Fruit fly (Drosophila melanogaster): ENCODE measurements around the gene hng3.

hng3 gene

dm6 chr3L:785726-786351, 30.6 kb upstream of the hng3 start (continued):
- TF ChIP-seq CG15011 (GFP tag; optimal IDR thresholded peaks at IDR 0.05) (no peak), Myb (GFP tag; optimal IDR thresholded peaks at IDR 0.05) (no peak), ab (GFP tag; optimal IDR thresholded peaks at IDR 0.05) (no peak), CG8281 (tag; optimal IDR thresholded peaks at IDR 0.05) (no peak), CG2712 (tag; optimal IDR thresholded peaks at IDR 0.05) (peak; percentile 8), Nf-YB (GFP tag; optimal IDR thresholded peaks at IDR 0.05) (no peak), CG10366 (GFP tag; IDR thresholded peaks at IDR 0.05) (no peak), HLH4C (GFP tag; IDR thresholded peaks at IDR 0.05; ENCODE audit: partially characterized antibody) (no peak), stc (GFP tag; IDR thresholded peaks at IDR 0.05) (no peak), fd3F (GFP tag; optimal IDR thresholded peaks at IDR 0.05) (no peak), pita (GFP tag; optimal IDR thresholded peaks at IDR 0.05) (no peak), Gug (GFP tag; IDR thresholded peaks at IDR 0.05) (no peak), Gsc (GFP tag; IDR thresholded peaks at IDR 0.05) (no peak), CG14667 (GFP tag; IDR thresholded peaks at IDR 0.05) (no peak), bbx (GFP tag; IDR thresholded peaks at IDR 0.05; ENCODE audit: partially characterized antibody) (no peak), sens (GFP tag) (peak; percentile 24), Oli (tag; optimal IDR thresholded peaks at IDR 0.05) (peak; percentile 37), CG7839 (tag; optimal IDR thresholded peaks at IDR 0.05) (peak; percentile 41), CG17802 (tag; optimal IDR thresholded peaks at IDR 0.05) (no peak), CG14014 (GFP tag; IDR thresholded peaks at IDR 0.05) (no peak), CG17361 (GFP tag; IDR thresholded peaks at IDR 0.05) (no peak), hbn (GFP tag; IDR thresholded peaks at IDR 0.05; ENCODE audit: partially characterized antibody) (no peak), lov (optimal IDR thresholded peaks at IDR 0.05) (no peak), lov (GFP tag; IDR thresholded peaks at IDR 0.05) (0 out of 3 replicates have a peak, but pooled peaks have one; percentile 50), Drgx (GFP tag; IDR thresholded peaks at IDR 0.05) (peak; percentile 31; the same call in 1 of the 2 replicates), CG9727 (GFP tag; optimal IDR thresholded peaks at IDR 0.05) (no peak), Hand (GFP tag; optimal IDR thresholded peaks at IDR 0.05) (no peak), mirr (GFP tag; optimal IDR thresholded peaks at IDR 0.05) (no peak), Lim3 (GFP tag; IDR thresholded peaks at IDR 0.05) (no peak), emc (GFP tag; optimal IDR thresholded peaks at IDR 0.05) (no peak), CG17568 (GFP tag; optimal IDR thresholded peaks at IDR 0.05) (no peak), CG9817 (tag; optimal IDR thresholded peaks at IDR 0.05) (no peak), Usf (GFP tag; optimal IDR thresholded peaks at IDR 0.05) (no peak), CG7271 (tag; optimal IDR thresholded peaks at IDR 0.05) (no peak), CG16815 (GFP tag; optimal IDR thresholded peaks at IDR 0.05) (no peak), otp (GFP tag; IDR thresholded peaks at IDR 0.05) (no peak), Vsx1 (GFP tag; optimal IDR thresholded peaks at IDR 0.05) (no peak), CG10654 (GFP tag; optimal IDR thresholded peaks at IDR 0.05) (no peak), Atf3 (GFP tag; optimal IDR thresholded peaks at IDR 0.05) (no peak), jumu (GFP tag; optimal IDR thresholded peaks at IDR 0.05) (peak; percentile 22), CG2116 (GFP tag; optimal IDR thresholded peaks at IDR 0.05) (no peak), Hmx (GFP tag; optimal IDR thresholded peaks at IDR 0.05) (no peak), zen (tag; optimal IDR thresholded peaks at IDR 0.05) (no peak), prd (optimal IDR thresholded peaks at IDR 0.05) (no peak), prd (GFP tag; IDR thresholded peaks at IDR 0.05) (no peak), wdn (GFP tag; IDR thresholded peaks at IDR 0.05) (no peak), CG11247 (GFP tag; IDR thresholded peaks at IDR 0.05) (no peak), CG17912 (GFP tag; optimal IDR thresholded peaks at IDR 0.05) (no peak), CG3407 (GFP tag; optimal IDR thresholded peaks at IDR 0.05) (no peak), Six4 (GFP tag; optimal IDR thresholded peaks at IDR 0.05) (no peak), Oaz (GFP tag; IDR thresholded peaks at IDR 0.05) (no peak)

Data from whole organism, embryonic.